Worm (Caenorhabditis elegans): ENCODE measurements around the gene ref-2.

ref-2 gene

DNA sequence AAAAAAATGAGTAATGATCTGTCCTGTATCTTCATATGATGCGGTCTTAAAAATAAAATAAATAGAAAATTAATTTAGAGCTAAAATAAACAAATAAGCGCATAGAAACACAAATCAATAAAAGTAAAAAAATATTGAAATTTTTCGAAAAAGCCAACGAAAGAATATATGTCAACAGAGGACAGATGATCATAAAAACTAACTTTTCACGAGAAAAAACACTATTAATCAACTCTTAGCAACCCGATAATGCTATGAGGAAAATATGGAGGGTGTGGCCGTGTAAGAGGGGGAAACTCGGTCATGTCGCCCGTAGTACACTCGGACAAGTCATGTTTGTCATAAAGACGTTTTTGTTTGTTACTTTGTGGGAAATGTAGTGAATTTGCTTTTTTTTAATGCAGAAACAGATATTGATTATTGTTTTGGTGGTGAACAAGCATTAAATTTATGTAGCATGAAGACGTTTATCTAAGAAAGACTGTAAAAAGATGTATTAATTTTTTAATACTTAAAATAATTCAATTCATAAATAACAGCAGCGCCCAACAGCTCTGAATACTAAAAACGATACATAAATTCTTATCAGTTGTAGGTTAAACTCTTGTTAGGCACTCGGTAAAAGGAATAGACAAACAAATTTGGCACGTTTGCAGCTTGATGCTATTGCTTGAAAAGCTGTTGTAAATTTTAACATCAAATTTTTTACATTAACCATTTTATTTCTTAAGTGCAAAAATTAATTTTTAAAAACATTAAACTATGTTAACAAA lies 54.4 kb downstream of the ref-2 start, which contains the start of gene adm-4 (continued):
- TF ChIP-seq unc-62 (GFP tag; optimal IDR thresholded peaks at IDR 0.05) (no peak), nhr-12 (tag; optimal IDR thresholded peaks at IDR 0.05) (no peak), egl-27 (tag; optimal IDR thresholded peaks at IDR 0.05) (no peak), lsy-12 (tag; optimal IDR thresholded peaks at IDR 0.05) (no peak), unc-39 (tag; optimal IDR thresholded peaks at IDR 0.05) (no peak), ZK546.5 (tag; optimal IDR thresholded peaks at IDR 0.05) (no peak), sea-2 (GFP tag; optimal IDR thresholded peaks at IDR 0.05) (no peak), nhr-77 (tag; optimal IDR thresholded peaks at IDR 0.05) (no peak), aly-2 (tag; optimal IDR thresholded peaks at IDR 0.05) (no peak), tbx-2 (tag; optimal IDR thresholded peaks at IDR 0.05) (no peak), nhr-11 (tag; optimal IDR thresholded peaks at IDR 0.05) (no peak), elt-1 (tag; optimal IDR thresholded peaks at IDR 0.05) (no peak), nfya-1 (tag; optimal IDR thresholded peaks at IDR 0.05; ENCODE audit: insufficient read depth) (peak; percentile 48), ztf-4 (tag; optimal IDR thresholded peaks at IDR 0.05) (no peak), nhr-67 (tag; optimal IDR thresholded peaks at IDR 0.05) (no peak)
